Worm (Caenorhabditis elegans): ENCODE measurements around the gene F47G3.4.

Gene F47G3.4

DNA sequence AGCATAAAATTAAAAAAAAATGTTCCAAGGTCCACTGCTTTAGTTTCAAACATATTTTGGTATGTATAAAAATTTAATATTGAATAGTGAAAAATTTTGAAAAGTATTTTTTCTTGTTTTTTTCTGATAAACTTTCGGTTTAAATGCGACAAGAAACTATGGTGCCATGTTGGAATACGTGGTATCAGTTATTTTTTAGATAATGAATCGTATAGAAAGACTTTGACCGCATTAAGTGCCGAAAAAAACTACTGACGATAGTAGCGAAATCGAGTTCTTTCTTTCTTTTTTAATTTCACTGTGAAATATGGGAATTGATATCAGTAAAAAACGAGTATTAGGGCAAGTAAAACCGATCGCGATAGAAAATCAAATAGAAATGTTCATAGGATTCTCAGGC, 15.5 kb upstream of the F47G3.4 start, which contains the start of gene T24D8.6:
TSS of gene T24D8.6 (minus strand) at position 101 of the 400 bp plus-strand sequence.
- no peak for TF ChIP-seq nhr-25 (tag; optimal IDR thresholded peaks at IDR 0.05)

DNA sequence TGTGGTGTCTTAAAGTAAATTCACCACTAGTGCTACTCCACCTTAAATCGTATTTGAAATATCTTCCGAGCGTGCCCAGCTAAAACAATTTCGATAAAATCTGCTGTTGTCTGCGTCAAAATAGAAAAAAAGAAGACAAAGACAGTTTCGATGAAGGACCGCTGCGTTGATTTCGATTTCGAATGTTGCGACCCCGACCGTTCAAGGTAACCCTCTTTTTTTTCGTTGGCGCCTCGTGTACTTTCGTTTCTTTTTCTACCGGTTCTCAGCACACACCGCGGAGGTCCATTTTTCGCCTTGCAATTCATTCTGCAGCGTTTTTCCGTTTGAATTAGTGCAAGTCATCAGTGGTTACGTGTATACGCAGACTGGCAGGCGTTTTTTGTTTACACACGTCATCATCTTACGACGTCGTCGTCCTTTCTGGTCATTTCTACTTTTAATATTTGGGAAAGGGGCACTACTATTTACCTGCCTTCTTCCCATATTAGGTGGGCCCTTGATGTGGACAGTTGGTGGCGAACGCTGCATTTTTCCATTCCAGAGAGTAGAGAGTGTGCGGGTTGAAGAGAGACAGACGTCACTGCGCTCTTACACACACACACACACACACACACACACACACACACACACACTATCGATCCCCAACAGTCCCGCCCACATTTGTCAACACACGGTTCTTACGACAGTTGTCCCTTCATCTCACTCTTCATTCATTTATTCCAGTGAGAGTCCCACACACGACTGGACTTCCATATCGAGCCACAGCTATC, 13.2 kb upstream of the F47G3.4 start:
- TF ChIP-seq jun-1 (tag; optimal IDR thresholded peaks at IDR 0.05): peak; percentile 5
- TF ChIP-seq ceh-82 (tag; optimal IDR thresholded peaks at IDR 0.05): no peak
- TF ChIP-seq ceh-28 (tag; optimal IDR thresholded peaks at IDR 0.05): peak; percentile 11
- TF ChIP-seq daf-12 (tag; optimal IDR thresholded peaks at IDR 0.05): no peak
- no peak for TF ChIP-seq fkh-2 (tag; optimal IDR thresholded peaks at IDR 0.05)
- TF ChIP-seq nhr-25 (tag; optimal IDR thresholded peaks at IDR 0.05): peak; percentile 80
- no peak for TF ChIP-seq nhr-11 (tag; optimal IDR thresholded peaks at IDR 0.05)
- TF ChIP-seq snpc-4 (tag; optimal IDR thresholded peaks at IDR 0.05): peak; percentile 20
- no peak for TF ChIP-seq nfya-1 (tag; optimal IDR thresholded peaks at IDR 0.05; ENCODE audit: insufficient read depth)
- no peak for TF ChIP-seq ZK546.5 (tag; optimal IDR thresholded peaks at IDR 0.05)
- no peak for TF ChIP-seq tbx-2 (tag; optimal IDR thresholded peaks at IDR 0.05)
- no peak for TF ChIP-seq unc-39 (tag; optimal IDR thresholded peaks at IDR 0.05)
- no peak for TF ChIP-seq pqm-1 (tag; optimal IDR thresholded peaks at IDR 0.05)
- peak; percentile 79 for TF ChIP-seq pha-4 (tag; optimal IDR thresholded peaks at IDR 0.05)
- TF ChIP-seq sea-2 (GFP tag; optimal IDR thresholded peaks at IDR 0.05): no peak

ce11 chrX:2369073-2369472, 12.3 kb upstream of the F47G3.4 start:
- no peak for TF ChIP-seq ceh-9 (tag; optimal IDR thresholded peaks at IDR 0.05)
- TF ChIP-seq pha-4 (tag; optimal IDR thresholded peaks at IDR 0.05): peak; percentile 70
- TF ChIP-seq pqm-1 (tag; optimal IDR thresholded peaks at IDR 0.05): peak; percentile 66
- no peak for TF ChIP-seq ztf-4 (tag; optimal IDR thresholded peaks at IDR 0.05)
- peak; percentile 27 for TF ChIP-seq elt-2 (tag; optimal IDR thresholded peaks at IDR 0.05)
- TF ChIP-seq mdl-1 (tag; optimal IDR thresholded peaks at IDR 0.05): no peak
- TF ChIP-seq fkh-2 (tag; optimal IDR thresholded peaks at IDR 0.05): no peak
- TF ChIP-seq lin-39 (tag; optimal IDR thresholded peaks at IDR 0.05): no peak
- no peak for TF ChIP-seq ama-1 (optimal IDR thresholded peaks at IDR 0.05)

- TF ChIP-seq skn-1 (tag; optimal IDR thresholded peaks at IDR 0.05): no peak
- TF ChIP-seq sea-2 (GFP tag; optimal IDR thresholded peaks at IDR 0.05): no peak
- no peak for TF ChIP-seq lin-39 (tag; optimal IDR thresholded peaks at IDR 0.05)
- no peak for TF ChIP-seq nhr-23 (tag; optimal IDR thresholded peaks at IDR 0.05)
- no peak for TF ChIP-seq aly-2 (tag; optimal IDR thresholded peaks at IDR 0.05)
- no peak for TF ChIP-seq mdl-1 (tag; optimal IDR thresholded peaks at IDR 0.05)
- TF ChIP-seq elt-2 (tag; optimal IDR thresholded peaks at IDR 0.05): peak; percentile 84
- no peak for TF ChIP-seq nhr-67 (tag; optimal IDR thresholded peaks at IDR 0.05)
- no peak for TF ChIP-seq eor-1 (tag; optimal IDR thresholded peaks at IDR 0.05)
- peak; percentile 88 for TF ChIP-seq pqm-1 (tag; optimal IDR thresholded peaks at IDR 0.05)
- TF ChIP-seq lin-15B (tag; optimal IDR thresholded peaks at IDR 0.05): no peak
- TF ChIP-seq nhr-11 (tag; optimal IDR thresholded peaks at IDR 0.05): no peak
These were observed 10.7 kb upstream of the F47G3.4 start for ce11 chrX:2370655-2371054.

DNA sequence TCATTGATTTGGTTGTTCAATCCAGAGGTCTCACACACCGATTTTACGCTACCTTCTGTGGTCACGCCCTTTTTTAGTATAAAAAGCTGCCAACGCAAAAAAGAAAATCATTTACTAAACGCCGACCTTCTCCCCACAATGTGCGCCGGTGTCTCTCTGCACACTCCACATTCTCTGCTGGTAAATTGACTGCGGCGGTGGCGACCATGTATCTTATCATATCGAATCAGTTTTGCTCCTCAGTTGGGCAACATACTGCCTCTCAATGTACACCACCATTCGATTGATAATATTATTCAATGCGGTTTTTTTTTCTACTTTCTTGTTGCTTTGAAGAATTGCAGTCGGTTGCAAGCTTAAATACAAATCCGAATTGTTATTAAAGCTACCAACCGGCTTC, 9.2 kb upstream of the F47G3.4 start:
- TF ChIP-seq nhr-28 (tag; optimal IDR thresholded peaks at IDR 0.05) (no peak), daf-12 (tag; optimal IDR thresholded peaks at IDR 0.05) (no peak), ceh-16 (tag; optimal IDR thresholded peaks at IDR 0.05) (no peak), pqm-1 (tag; optimal IDR thresholded peaks at IDR 0.05) (peak; percentile 69), elt-3 (tag; optimal IDR thresholded peaks at IDR 0.05) (no peak), pha-4 (tag; optimal IDR thresholded peaks at IDR 0.05) (peak; percentile 18), elt-2 (tag; optimal IDR thresholded peaks at IDR 0.05) (peak; percentile 81), fos-1 (tag; optimal IDR thresholded peaks at IDR 0.05) (no peak), nhr-77 (tag; optimal IDR thresholded peaks at IDR 0.05) (no peak)
